Worm (Caenorhabditis elegans) whole organism, L2 larva: ENCODE results near the gene fbxb-63.
"Not testable (repeated sequence)": the region's sequence is repeated elsewhere in the genome, so short reads cannot be mapped to it uniquely, and the experiment has no call there.

ENCODE experiments used
- C34F6.9 ChIP-seq: fragments of 150-350 bp; optimal IDR thresholded peaks from 2 replicates; lab custom pipeline; 2014; ENCODE audit warnings: missing biosample characterization, missing genetic modification characterization
- ZK546.5 ChIP-seq: sonication (generic microtip); optimal IDR thresholded peaks from 2 replicates; lab custom pipeline; 2017; ENCODE audit warnings: missing biosample characterization, missing genetic modification characterization
- aly-2 ChIP-seq: fragments of 150-350 bp; optimal IDR thresholded peaks from 2 replicates; lab custom pipeline; 2014; ENCODE audit warnings: missing biosample characterization, missing genetic modification characterization
- ama-1 ChIP-seq: fragments of 150-350 bp; optimal IDR thresholded peaks from 2 replicates; lab custom pipeline; 2018; ENCODE audit warnings: inconsistent platforms
- blmp-1 ChIP-seq: sonication (generic microtip); optimal IDR thresholded peaks from 2 replicates; lab custom pipeline; 2017; ENCODE audit warnings: missing genetic modification characterization, mild to moderate bottlenecking, missing compliant biosample characterization, antibody characterized with exemption, moderate library complexity; ENCODE audit not compliant: insufficient read depth
- ceh-82 ChIP-seq: fragments of 150-350 bp; optimal IDR thresholded peaks from 2 replicates; lab custom pipeline; 2014; ENCODE audit warnings: missing biosample characterization, missing genetic modification characterization
- egl-27 ChIP-seq: sonication (generic microtip); optimal IDR thresholded peaks from 3 replicates; lab custom pipeline; 2017; ENCODE audit warnings: missing biosample characterization, missing genetic modification reagents, missing genetic modification characterization
- elt-1 ChIP-seq: fragments of 150-350 bp; optimal IDR thresholded peaks from 2 replicates; lab custom pipeline; 2014; ENCODE audit warnings: missing biosample characterization, missing genetic modification characterization
- elt-3 ChIP-seq: sonication (generic microtip); optimal IDR thresholded peaks from 2 replicates; lab custom pipeline; 2017; ENCODE audit warnings: missing biosample characterization, missing genetic modification characterization
- fos-1 ChIP-seq: fragments of 150-350 bp; optimal IDR thresholded peaks from 2 replicates; lab custom pipeline; 2014; ENCODE audit warnings: missing biosample characterization, missing genetic modification characterization
- lin-39 ChIP-seq: fragments of 150-350 bp; optimal IDR thresholded peaks from 2 replicates; lab custom pipeline; 2014; ENCODE audit warnings: missing biosample characterization, missing genetic modification reagents, missing genetic modification characterization
- lsy-2 ChIP-seq, 2 experiments: fragments of 150-350 bp in 1 of 2; sonication (generic microtip) in 1 of 2; optimal IDR thresholded peaks; 2 replicates each; lab custom pipeline; 2014 to 2017; ENCODE audit warnings: missing biosample characterization in 2 of 2, missing genetic modification characterization in 2 of 2
- mdl-1 ChIP-seq, 2 experiments: fragments of 150-350 bp in 1 of 2; sonication (generic microtip) in 1 of 2; optimal IDR thresholded peaks; 2 replicates each; lab custom pipeline; 2017; ENCODE audit warnings: missing biosample characterization in 2 of 2, missing genetic modification characterization in 2 of 2
- nhr-10 ChIP-seq: sonication (generic microtip); optimal IDR thresholded peaks from 2 replicates; lab custom pipeline; 2017; ENCODE audit warnings: missing biosample characterization, missing genetic modification characterization
- nhr-11 ChIP-seq: fragments of 150-350 bp; optimal IDR thresholded peaks from 2 replicates; lab custom pipeline; 2014; ENCODE audit warnings: missing biosample characterization, missing genetic modification characterization
- nhr-12 ChIP-seq: fragments of 150-350 bp; optimal IDR thresholded peaks from 2 replicates; lab custom pipeline; 2014; ENCODE audit warnings: missing biosample characterization, missing genetic modification characterization
- nhr-129 ChIP-seq: fragments of 150-350 bp; optimal IDR thresholded peaks from 2 replicates; lab custom pipeline; 2014; ENCODE audit warnings: missing biosample characterization, missing genetic modification characterization
- nhr-23 ChIP-seq: fragments of 150-350 bp; optimal IDR thresholded peaks from 2 replicates; lab custom pipeline; 2014; ENCODE audit warnings: missing biosample characterization, missing genetic modification reagents, missing genetic modification characterization
- nhr-237 ChIP-seq: fragments of 150-350 bp; optimal IDR thresholded peaks from 2 replicates; lab custom pipeline; 2014; ENCODE audit warnings: missing biosample characterization, missing genetic modification characterization
- nhr-25 ChIP-seq: fragments of 150-350 bp; sonication (generic microtip); optimal IDR thresholded peaks from 3 replicates; lab custom pipeline; 2014; ENCODE audit warnings: missing biosample characterization, missing genetic modification characterization
- nhr-6 ChIP-seq: fragments of 150-350 bp; optimal IDR thresholded peaks from 2 replicates; lab custom pipeline; 2014; ENCODE audit warnings: missing biosample characterization, missing genetic modification characterization
- nhr-77 ChIP-seq: fragments of 150-350 bp; optimal IDR thresholded peaks from 2 replicates; lab custom pipeline; 2014; ENCODE audit warnings: missing biosample characterization, missing genetic modification characterization
- peb-1 ChIP-seq: fragments of 150-350 bp; optimal IDR thresholded peaks from 2 replicates; lab custom pipeline; 2014; ENCODE audit warnings: missing biosample characterization, missing genetic modification characterization
- sem-4 ChIP-seq: fragments of 150-350 bp; optimal IDR thresholded peaks from 2 replicates; lab custom pipeline; 2014; ENCODE audit warnings: missing biosample characterization, missing genetic modification reagents, missing genetic modification characterization
- skn-1 ChIP-seq: sonication (generic microtip); optimal IDR thresholded peaks from 2 replicates; lab custom pipeline; 2017; ENCODE audit warnings: missing biosample characterization, missing genetic modification characterization
- sma-3 ChIP-seq: sonication (generic microtip); optimal IDR thresholded peaks from 2 replicates; lab custom pipeline; 2016; ENCODE audit warnings: missing genetic modification reagents, missing genetic modification characterization, missing compliant biosample characterization
- sma-9 ChIP-seq, 2 experiments: fragments of 150-350 bp in 1 of 2; sonication (generic microtip) in 1 of 2; optimal IDR thresholded peaks; 2 replicates each; lab custom pipeline; 2014 to 2016; ENCODE audit warnings: missing genetic modification characterization in 2 of 2, mild to moderate bottlenecking in 1 of 2, missing biosample characterization in 1 of 2, missing compliant biosample characterization in 1 of 2, missing genetic modification reagents in 1 of 2, moderate library complexity in 1 of 2
- snpc-4 ChIP-seq: fragments of 150-350 bp; optimal IDR thresholded peaks from 2 replicates; lab custom pipeline; 2014; ENCODE audit warnings: missing biosample characterization, missing genetic modification characterization
- unc-39 ChIP-seq: fragments of 150-350 bp; optimal IDR thresholded peaks from 2 replicates; lab custom pipeline; 2014; ENCODE audit warnings: missing biosample characterization, missing genetic modification characterization
- unc-55 ChIP-seq: fragments of 150-350 bp; sonication (generic microtip); optimal IDR thresholded peaks from 3 replicates; lab custom pipeline; 2014; ENCODE audit warnings: missing biosample characterization, missing genetic modification reagents, missing genetic modification characterization
- zag-1 ChIP-seq: fragments of 150-350 bp; optimal IDR thresholded peaks from 2 replicates; lab custom pipeline; 2014; ENCODE audit warnings: missing biosample characterization, missing genetic modification characterization
- ztf-1 ChIP-seq: fragments of 200-800 bp; sonication (Bioruptor generic); conservative IDR thresholded peaks from 2 replicates; pipeline ENCODE4 v1.3.6; 2022; ENCODE audit warnings: missing genetic modification characterization, missing compliant biosample characterization
- ztf-11 ChIP-seq: sonication (generic microtip); optimal IDR thresholded peaks from 2 replicates; lab custom pipeline; 2017; ENCODE audit warnings: missing biosample characterization, missing genetic modification characterization

fbxb-63 gene

DNA sequence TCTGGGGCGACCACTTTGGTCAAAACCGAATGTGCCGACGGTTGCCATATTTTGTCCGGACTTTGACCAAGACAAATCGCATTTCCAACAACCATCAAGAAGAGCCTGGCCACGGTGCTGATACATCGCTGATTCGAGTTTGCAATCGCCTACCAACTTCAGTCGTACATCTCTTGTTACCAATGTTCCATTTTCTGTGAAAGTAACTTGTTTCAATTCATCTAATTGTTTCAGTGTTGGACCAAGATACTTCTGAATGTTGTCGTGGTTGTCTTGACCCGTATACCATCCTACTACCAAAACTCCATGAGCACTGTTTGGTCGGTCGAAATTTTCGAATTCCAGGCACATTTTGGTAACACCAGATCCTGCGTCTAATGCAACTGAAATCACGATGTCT, 21.9 kb upstream of the fbxb-63 start:
- TF ChIP-seq elt-1, result no peak
- no peak for TF ChIP-seq zag-1 (tag; lab: Kevin White, UChicago)

DNA sequence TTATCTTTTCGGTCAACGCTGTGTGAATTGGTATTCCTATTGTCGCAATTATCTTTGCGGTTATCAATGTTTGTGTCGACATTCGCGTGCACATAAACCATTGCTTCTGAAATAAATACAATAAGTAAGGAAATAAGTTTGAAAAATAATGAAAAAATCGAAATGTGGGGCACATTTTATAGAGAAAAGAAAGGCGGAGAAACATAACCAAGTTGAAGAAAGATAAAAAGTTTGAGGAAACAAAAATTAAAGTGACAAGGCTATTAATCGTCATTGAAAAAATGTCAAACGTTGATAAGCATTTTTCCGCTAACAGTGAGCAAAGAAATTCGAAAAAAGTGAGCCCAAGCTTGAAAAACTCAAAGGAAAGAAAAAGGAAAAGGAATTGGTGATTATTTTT, 18.9 kb upstream of the fbxb-63 start, which contains the start of gene C43D7.4:
Gene C43D7.4, minus strand, starts transcription at position 101 of the 400 bp plus-strand sequence.
- TF ChIP-seq snpc-4, result no peak
- no peak for TF ChIP-seq ztf-1 (GFP tag; lab: Robert Waterston, UW)
- no peak for TF ChIP-seq nhr-25
- TF ChIP-seq nhr-23, result no peak
- TF ChIP-seq fos-1 (tag; lab: Kevin White, UChicago), result no peak
- no peak for TF ChIP-seq skn-1 (tag; lab: Kevin White, UChicago)
- no peak for TF ChIP-seq C34F6.9 (tag; lab: Kevin White, UChicago)
- TF ChIP-seq nhr-77 (tag; lab: Kevin White, UChicago), result no peak
- TF ChIP-seq sma-9 (GFP tag; optimal IDR thresholded peaks at IDR 0.05; lab: Kevin White, UChicago), result no peak
- TF ChIP-seq sma-9 (tag; optimal IDR thresholded peaks at IDR 0.05; lab: Kevin White, UChicago), result no peak
- no peak for TF ChIP-seq lin-39 (tag; lab: Kevin White, UChicago)
- TF ChIP-seq elt-3 (tag; lab: Kevin White, UChicago), result no peak
- TF ChIP-seq peb-1, result no peak
- no peak for TF ChIP-seq unc-55 (GFP tag; lab: Kevin White, UChicago)
- no peak for TF ChIP-seq nhr-6 (tag; lab: Kevin White, UChicago)
- TF ChIP-seq ZK546.5, result no peak
- TF ChIP-seq, all 48 proteins: peak for 0

- TF ChIP-seq egl-27 (tag; lab: Kevin White, UChicago) (no peak), nhr-129 (no peak), ztf-11 (no peak), elt-3 (tag; lab: Kevin White, UChicago) (no peak)
Observed at ce11 chrV:19320385-19320784, 16.9 kb upstream of the fbxb-63 start, which contains the start of gene sdz-6. Gene sdz-6 (plus strand): TSS chrV:19320613.

- TF ChIP-seq egl-27 (tag; lab: Kevin White, UChicago), result no peak
- peak; percentile 38 for TF ChIP-seq fos-1 (tag; lab: Kevin White, UChicago)
- TF ChIP-seq, all 48 proteins: peak for 1
Observed at ce11 chrV:19319460-19319995, 16.0 kb upstream of the fbxb-63 start, which contains the start of gene C43D7.7. Gene C43D7.7 (minus strand): TSS chrV:19319510.

- TF ChIP-seq skn-1, nhr-6, unc-39 (tag; lab: Kevin White, UChicago): not testable (repeated sequence)
Observed at ce11 chrV:19317058-19317457, 13.5 kb upstream of the fbxb-63 start, which contains the start of gene srh-208. Gene srh-208 (plus strand): TSS chrV:19317358.

ce11 chrV:19312975-19313374, 9.4 kb upstream of the fbxb-63 start, which contains the start of gene fbxb-64:
Gene fbxb-64 (plus strand): TSS chrV:19313275.
- TF ChIP-seq aly-2 (tag; lab: Kevin White, UChicago) (no peak), nhr-11 (tag; lab: Kevin White, UChicago) (no peak), unc-55 (GFP tag; lab: Kevin White, UChicago) (no peak), egl-27 (tag; lab: Kevin White, UChicago) (no peak), sem-4 (tag; lab: Kevin White, UChicago) (no peak), ztf-11 (no peak), mdl-1 (tag; optimal IDR thresholded peaks at IDR 0.05; lab: Kevin White, UChicago) (no peak), sma-3 (GFP tag; lab: Kevin White, UChicago) (no peak), nhr-10 (no peak), snpc-4 (no peak), zag-1 (tag; lab: Kevin White, UChicago) (no peak), ztf-1 (GFP tag; lab: Robert Waterston, UW) (no peak)

DNA sequence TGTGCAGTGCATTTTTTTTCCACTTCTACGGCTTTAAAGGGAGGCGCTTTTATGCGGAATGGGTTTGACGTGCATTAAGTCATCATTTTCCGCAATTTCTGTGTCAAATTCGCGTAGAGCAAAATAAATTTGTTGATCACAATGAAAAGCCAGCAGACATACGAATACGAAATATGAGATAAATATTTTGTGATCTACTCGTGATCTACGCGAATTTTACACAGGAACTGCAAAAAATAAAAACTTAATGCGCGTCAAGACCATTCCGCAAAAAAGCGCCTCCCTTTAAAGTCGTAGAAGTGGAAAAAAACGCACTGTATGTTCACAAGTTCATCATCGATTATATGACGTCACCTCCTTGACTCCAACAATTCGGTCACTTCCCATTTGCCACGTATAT, 7.9 kb upstream of the fbxb-63 start, which contains the start of gene C43D7.8:
Gene C43D7.8, minus strand, starts transcription at position 101 of the 400 bp plus-strand sequence.
- TF ChIP-seq nhr-12 (tag; lab: Kevin White, UChicago) (no peak), nhr-25 (no peak), ceh-82 (tag; lab: Kevin White, UChicago) (no peak), nhr-237 (tag; lab: Kevin White, UChicago) (no peak), sma-9 (GFP tag; optimal IDR thresholded peaks at IDR 0.05; lab: Kevin White, UChicago) (no peak), sma-9 (tag; optimal IDR thresholded peaks at IDR 0.05; lab: Kevin White, UChicago) (no peak), peb-1 (no peak), mdl-1 (tag; optimal IDR thresholded peaks at IDR 0.05; lab: Kevin White, UChicago) (no peak), nhr-11 (tag; lab: Kevin White, UChicago) (no peak), lsy-2 (tag; optimal IDR thresholded peaks at IDR 0.05; lab: Kevin White, UChicago) (no peak), ama-1 (no peak), unc-55 (GFP tag; lab: Kevin White, UChicago) (no peak), unc-39 (tag; lab: Kevin White, UChicago) (no peak), blmp-1 (tag; lab: Kevin White, UChicago) (no peak)
- TF ChIP-seq, all 48 proteins: peak for 0
